Fruit fly (Drosophila melanogaster): ENCODE data around the gene gammaTub23C.

- TF ChIP-seq CG8478 (optimal IDR thresholded peaks at IDR 0.05) (no peak), CTCF (optimal IDR thresholded peaks at IDR 0.05) (no peak)
Observed at dm6 chr2L:2939698-2940097, 33.0 kb upstream of the gammaTub23C start.

All from S2 (cell line).